Fruit fly (Drosophila melanogaster) whole organism, pupa: Measurements from ENCODE around the gene Rad9.

Experiments used
- CG15710 ChIP-seq: fragments of 200-800 bp; sonication (Bioruptor generic); optimal IDR thresholded peaks from 2 replicates; lab custom pipeline; 2018; ENCODE audit warnings: missing biosample characterization, mild to moderate bottlenecking, missing genetic modification characterization, moderate library complexity
- CG34367 ChIP-seq: fragments of 200-800 bp; sonication (Bioruptor generic); optimal IDR thresholded peaks from 2 replicates; lab custom pipeline; 2018; ENCODE audit warnings: missing biosample characterization, mild to moderate bottlenecking, missing genetic modification characterization
- Ets98B ChIP-seq: fragments of 200-800 bp; sonication (Bioruptor generic); IDR thresholded peaks from 2 replicates; pipeline ENCODE4 v1.3.6; 2022; ENCODE audit warnings: missing biosample characterization, missing genetic modification characterization
- fd96Ca ChIP-seq: fragments of 200-800 bp; sonication (Bioruptor generic); IDR thresholded peaks from 3 replicates; pipeline ENCODE4 v1.3.6; 2022; ENCODE audit warnings: missing biosample characterization, missing genetic modification characterization

DNA sequence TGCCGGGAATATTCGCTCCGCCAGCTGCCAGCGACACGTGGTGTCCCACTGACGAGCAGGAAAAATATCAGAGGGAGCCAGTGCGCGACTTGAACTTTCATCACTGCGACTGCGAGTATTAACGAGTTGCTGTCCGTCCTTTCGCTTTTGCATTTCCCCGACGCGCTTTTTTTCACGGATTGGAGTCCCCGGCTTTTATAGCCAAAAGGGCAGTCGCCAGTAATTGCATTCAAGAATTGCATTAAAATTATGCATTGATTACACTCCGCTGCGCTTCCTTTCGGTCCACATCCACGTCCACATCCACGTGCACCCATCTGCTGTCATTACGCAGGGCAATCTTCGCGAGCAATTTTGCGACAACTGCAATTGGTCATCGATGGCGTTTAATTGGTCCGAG is 38.7 kb upstream of the Rad9 start, which contains the start of gene Ir75d:
- no peak for TF ChIP-seq Ets98B (GFP tag; lab: Robert Waterston, UW)
- TF ChIP-seq CG34367: no peak
- TF ChIP-seq CG15710 (tag; lab: Kevin White, UChicago): no peak
- no peak for TF ChIP-seq fd96Ca (GFP tag; lab: Robert Waterston, UW)
